Worm (Caenorhabditis elegans) whole organism, early embryonic: ENCODE measurements around the gene B0001.5.

ENCODE experiments used
- F13C5.2 ChIP-seq: sonication (generic microtip); optimal IDR thresholded peaks from 2 replicates; lab custom pipeline; 2017; ENCODE audit warnings: mild to moderate bottlenecking, missing genetic modification characterization, inconsistent platforms, missing compliant biosample characterization
- aly-1 ChIP-seq: sonication (generic microtip); optimal IDR thresholded peaks from 2 replicates; lab custom pipeline; 2016; ENCODE audit warnings: missing genetic modification characterization, missing compliant biosample characterization
- ama-1 ChIP-seq: fragments of 150-350 bp; optimal IDR thresholded peaks from 2 replicates; lab custom pipeline; 2014
- ceh-13 ChIP-seq: fragments of 200-800 bp; sonication (Bioruptor generic); optimal IDR thresholded peaks from 2 replicates; lab custom pipeline; 2018; ENCODE audit warnings: mild to moderate bottlenecking, missing genetic modification characterization, missing compliant biosample characterization
- ets-7 ChIP-seq: sonication (generic microtip); optimal IDR thresholded peaks from 2 replicates; lab custom pipeline; 2016; ENCODE audit warnings: missing genotype, missing genetic modification characterization, missing compliant biosample characterization
- flt-1 ChIP-seq: fragments of 200-800 bp; sonication (Bioruptor generic); IDR thresholded peaks from 2 replicates; pipeline ENCODE4 v1.3.6; 2022; ENCODE audit warnings: missing genetic modification characterization, missing compliant biosample characterization
- hnd-1 ChIP-seq: sonication (generic microtip); optimal IDR thresholded peaks from 2 replicates; lab custom pipeline; 2016; ENCODE audit warnings: missing genetic modification characterization, missing compliant biosample characterization
- scrt-1 ChIP-seq: fragments of 200-800 bp; sonication (Bioruptor generic); IDR thresholded peaks from 2 replicates; pipeline ENCODE4 v1.3.6; 2022; ENCODE audit warnings: missing genetic modification characterization, missing compliant biosample characterization
- tbx-11 ChIP-seq: fragments of 200-800 bp; sonication (Bioruptor generic); IDR thresholded peaks from 2 replicates; pipeline ENCODE4 v1.3.6; 2022; ENCODE audit warnings: missing genetic modification characterization, missing compliant biosample characterization

ce11 chrIV:12133776-12134175 is 9.4 kb downstream of the B0001.5 start:
- no peak for TF ChIP-seq ama-1 (lab: Kevin White, UChicago)
- TF ChIP-seq scrt-1: no peak
- no peak for TF ChIP-seq hnd-1 (tag; lab: Kevin White, UChicago)
- TF ChIP-seq F13C5.2 (tag; lab: Kevin White, UChicago): no peak
- TF ChIP-seq flt-1: no peak
- TF ChIP-seq aly-1 (tag; lab: Kevin White, UChicago): no peak
- TF ChIP-seq ets-7: no peak
- no peak for TF ChIP-seq tbx-11 (GFP tag; lab: Robert Waterston, UW)
- no peak for TF ChIP-seq ceh-13 (GFP tag; lab: Kevin White, UChicago)
